Fruit fly (Drosophila melanogaster): ENCODE measurements around the gene CG31778.

DNA sequence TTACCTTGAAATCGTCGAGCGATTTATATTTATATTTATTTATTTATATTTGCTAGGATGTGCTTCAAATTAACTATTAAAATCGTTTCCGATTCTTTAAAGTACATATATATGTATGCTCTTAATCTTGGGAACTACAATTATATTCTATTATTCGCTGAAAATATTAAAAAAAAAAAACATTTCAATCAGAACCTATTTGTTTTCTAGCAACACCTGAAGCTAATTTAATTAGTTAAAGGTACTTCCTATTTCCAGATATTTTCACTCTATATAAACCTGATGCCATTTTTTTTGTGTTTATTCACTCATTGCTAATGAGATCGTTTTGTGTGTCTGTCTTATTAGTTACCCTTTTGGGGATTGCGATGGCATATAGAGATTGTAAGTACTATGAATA is 4.3 kb downstream of the CG31778 start, which contains the start of gene CG42467:
- TF ChIP-seq CTCF (optimal IDR thresholded peaks at IDR 0.05) (no peak), CG8478 (optimal IDR thresholded peaks at IDR 0.05) (no peak)
